Worm (Caenorhabditis elegans) whole organism, early embryonic: ENCODE results near the gene Y26E6A.2.

ENCODE experiments used
- B0310.2 ChIP-seq: sonication (generic microtip); optimal IDR thresholded peaks from 2 replicates; lab custom pipeline; 2016; ENCODE audit warnings: mild to moderate bottlenecking, missing genetic modification characterization, missing compliant biosample characterization
- F13C5.2 ChIP-seq: sonication (generic microtip); optimal IDR thresholded peaks from 2 replicates; lab custom pipeline; 2017; ENCODE audit warnings: mild to moderate bottlenecking, missing genetic modification characterization, inconsistent platforms, missing compliant biosample characterization
- aly-1 ChIP-seq: sonication (generic microtip); optimal IDR thresholded peaks from 2 replicates; lab custom pipeline; 2016; ENCODE audit warnings: missing genetic modification characterization, missing compliant biosample characterization
- ama-1 ChIP-seq: fragments of 150-350 bp; optimal IDR thresholded peaks from 2 replicates; lab custom pipeline; 2014
- ceh-13 ChIP-seq: fragments of 200-800 bp; sonication (Bioruptor generic); optimal IDR thresholded peaks from 2 replicates; lab custom pipeline; 2018; ENCODE audit warnings: mild to moderate bottlenecking, missing genetic modification characterization, missing compliant biosample characterization
- ceh-36 ChIP-seq: sonication (generic microtip); optimal IDR thresholded peaks from 2 replicates; lab custom pipeline; 2016; ENCODE audit warnings: missing genetic modification characterization, inconsistent platforms, missing compliant biosample characterization
- ets-7 ChIP-seq: sonication (generic microtip); optimal IDR thresholded peaks from 2 replicates; lab custom pipeline; 2016; ENCODE audit warnings: missing genotype, missing genetic modification characterization, missing compliant biosample characterization
- flt-1 ChIP-seq: fragments of 200-800 bp; sonication (Bioruptor generic); IDR thresholded peaks from 2 replicates; pipeline ENCODE4 v1.3.6; 2022; ENCODE audit warnings: missing genetic modification characterization, missing compliant biosample characterization
- hmbx-1 ChIP-seq: sonication (generic microtip); optimal IDR thresholded peaks from 2 replicates; lab custom pipeline; 2016; ENCODE audit warnings: mild to moderate bottlenecking, missing genetic modification characterization, missing compliant biosample characterization
- hmg-4 ChIP-seq: fragments of 200-800 bp; sonication (Bioruptor generic); optimal IDR thresholded peaks from 2 replicates; lab custom pipeline; 2018; ENCODE audit warnings: mild to moderate bottlenecking, missing genetic modification characterization, missing compliant biosample characterization
- hnd-1 ChIP-seq: sonication (generic microtip); optimal IDR thresholded peaks from 2 replicates; lab custom pipeline; 2016; ENCODE audit warnings: missing genetic modification characterization, missing compliant biosample characterization
- pes-1 ChIP-seq: fragments of 200-800 bp; sonication (Bioruptor generic); IDR thresholded peaks from 2 replicates; pipeline ENCODE4 v1.3.6; 2022; ENCODE audit warnings: missing genetic modification reagents, missing genetic modification characterization, missing compliant biosample characterization
- scrt-1 ChIP-seq: fragments of 200-800 bp; sonication (Bioruptor generic); IDR thresholded peaks from 2 replicates; pipeline ENCODE4 v1.3.6; 2022; ENCODE audit warnings: missing genetic modification characterization, missing compliant biosample characterization
- sea-1 ChIP-seq: fragments of 200-800 bp; sonication (Bioruptor generic); conservative IDR thresholded peaks from 2 replicates; pipeline ENCODE4 v1.3.6; 2022; ENCODE audit warnings: missing genetic modification characterization, missing compliant biosample characterization
- tbx-11 ChIP-seq: fragments of 200-800 bp; sonication (Bioruptor generic); IDR thresholded peaks from 2 replicates; pipeline ENCODE4 v1.3.6; 2022; ENCODE audit warnings: missing genetic modification characterization, missing compliant biosample characterization
- tbx-37 ChIP-seq: fragments of 200-800 bp; sonication (Bioruptor generic); conservative IDR thresholded peaks from 2 replicates; pipeline ENCODE4 v1.3.6; 2022; ENCODE audit warnings: missing genetic modification reagents, missing genetic modification characterization, missing compliant biosample characterization
- tra-4 ChIP-seq: sonication (generic microtip); optimal IDR thresholded peaks from 2 replicates; lab custom pipeline; 2017; ENCODE audit warnings: missing genetic modification characterization, missing compliant biosample characterization

The Y26E6A.2 gene

ce11 chrX:13914289-13914688, at the start of gene Y26E6A.2:
Gene Y26E6A.2 (minus strand): TSS chrX:13914389.
- TF ChIP-seq scrt-1 (GFP tag; lab: Robert Waterston, UW) (no peak), tbx-37 (GFP tag; lab: Robert Waterston, UW) (no peak), tbx-11 (GFP tag; lab: Robert Waterston, UW) (no peak), hmbx-1 (tag; lab: Kevin White, UChicago) (no peak), ceh-13 (no peak), ama-1 (lab: Kevin White, UChicago) (no peak), B0310.2 (no peak), F13C5.2 (no peak), ets-7 (tag; lab: Kevin White, UChicago) (no peak), flt-1 (no peak), ceh-36 (no peak), sea-1 (no peak), aly-1 (tag; lab: Kevin White, UChicago) (no peak), hmg-4 (no peak), pes-1 (no peak)

DNA sequence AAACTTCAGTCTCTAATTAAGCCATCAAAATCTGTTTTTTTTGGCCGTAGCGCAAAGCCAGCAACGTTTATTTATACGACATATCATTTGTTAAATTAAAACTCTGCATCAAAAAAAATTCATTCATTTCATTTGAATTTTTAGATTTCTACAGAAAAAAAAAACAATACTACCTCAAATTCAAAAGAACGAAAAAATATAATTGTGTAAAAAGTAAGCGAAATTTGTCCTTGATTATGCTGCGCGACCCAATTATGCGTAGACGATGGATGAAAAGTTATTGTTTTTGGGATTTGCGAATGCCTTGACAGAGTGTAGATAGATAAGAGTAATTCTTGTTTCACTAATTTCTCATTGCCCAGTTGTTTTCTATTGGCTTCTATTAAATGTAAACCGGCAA, 49.0 kb upstream of the Y26E6A.2 start, which contains the start of gene F48F7.3:
Gene F48F7.3, plus strand, starts transcription at position 301 of the 400 bp plus-strand sequence.
- no peak for TF ChIP-seq hmbx-1 (tag; lab: Kevin White, UChicago)
- no peak for TF ChIP-seq aly-1 (tag; lab: Kevin White, UChicago)
- TF ChIP-seq scrt-1 (GFP tag; lab: Robert Waterston, UW) = no peak
- no peak for TF ChIP-seq tbx-11 (GFP tag; lab: Robert Waterston, UW)
- TF ChIP-seq tra-4 = no peak
- TF ChIP-seq pes-1 = no peak
- no peak for TF ChIP-seq hmg-4
- TF ChIP-seq ets-7 (tag; lab: Kevin White, UChicago) = no peak
- no peak for TF ChIP-seq F13C5.2
- TF ChIP-seq flt-1 = no peak
- TF ChIP-seq sea-1 = no peak
- no peak for TF ChIP-seq hnd-1 (tag; lab: Kevin White, UChicago)
- TF ChIP-seq ceh-36 = no peak
- no peak for TF ChIP-seq ama-1 (lab: Kevin White, UChicago)
- TF ChIP-seq tbx-37 (GFP tag; lab: Robert Waterston, UW) = no peak

DNA sequence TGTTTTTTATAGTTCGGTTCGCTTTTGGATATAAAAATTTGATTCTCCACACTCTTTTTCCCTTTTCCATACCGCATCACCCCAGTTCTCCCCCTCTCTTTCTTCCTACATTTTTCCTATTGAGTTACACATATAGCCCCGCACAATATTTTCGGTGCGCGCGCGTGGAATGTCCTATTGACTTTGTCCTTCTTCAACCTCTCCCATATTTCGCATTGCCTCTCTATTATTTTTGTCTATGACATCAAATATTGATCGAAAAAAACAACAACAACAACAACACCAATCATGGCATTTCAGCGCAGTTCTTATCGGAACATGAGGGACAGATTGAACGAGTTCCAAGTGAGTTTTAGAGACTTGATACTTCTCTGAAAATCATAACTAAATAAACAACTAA, 45.7 kb upstream of the Y26E6A.2 start, which contains the start of gene syx-2:
Gene syx-2, plus strand, starts transcription at position 301 of the 400 bp plus-strand sequence.
- TF ChIP-seq ama-1 (lab: Kevin White, UChicago) (no peak), tra-4 (no peak), scrt-1 (GFP tag; lab: Robert Waterston, UW) (no peak), sea-1 (no peak), B0310.2 (no peak), pes-1 (no peak), hnd-1 (tag; lab: Kevin White, UChicago) (no peak), tbx-37 (GFP tag; lab: Robert Waterston, UW) (no peak), hmbx-1 (tag; lab: Kevin White, UChicago) (no peak), hmg-4 (no peak), flt-1 (no peak), ceh-13 (no peak), ets-7 (tag; lab: Kevin White, UChicago) (no peak), F13C5.2 (no peak), tbx-11 (GFP tag; lab: Robert Waterston, UW) (no peak), ceh-36 (no peak), aly-1 (tag; lab: Kevin White, UChicago) (no peak)

- no peak for TF ChIP-seq tbx-37 (GFP tag; lab: Robert Waterston, UW)
- no peak for TF ChIP-seq hmg-4
- TF ChIP-seq B0310.2 = no peak
- no peak for TF ChIP-seq ceh-36
- no peak for TF ChIP-seq scrt-1 (GFP tag; lab: Robert Waterston, UW)
- TF ChIP-seq hmbx-1 (tag; lab: Kevin White, UChicago) = no peak
- no peak for TF ChIP-seq hnd-1 (tag; lab: Kevin White, UChicago)
- TF ChIP-seq flt-1 = no peak
- TF ChIP-seq F13C5.2 = no peak
- no peak for TF ChIP-seq ets-7 (tag; lab: Kevin White, UChicago)
- no peak for TF ChIP-seq aly-1 (tag; lab: Kevin White, UChicago)
- TF ChIP-seq tbx-11 (GFP tag; lab: Robert Waterston, UW) = no peak
- no peak for TF ChIP-seq pes-1
- no peak for TF ChIP-seq sea-1
- no peak for TF ChIP-seq ceh-13
- TF ChIP-seq ama-1 (lab: Kevin White, UChicago) = no peak
- no peak for TF ChIP-seq tra-4
Observed at ce11 chrX:13959383-13959782, 45.2 kb upstream of the Y26E6A.2 start.

DNA sequence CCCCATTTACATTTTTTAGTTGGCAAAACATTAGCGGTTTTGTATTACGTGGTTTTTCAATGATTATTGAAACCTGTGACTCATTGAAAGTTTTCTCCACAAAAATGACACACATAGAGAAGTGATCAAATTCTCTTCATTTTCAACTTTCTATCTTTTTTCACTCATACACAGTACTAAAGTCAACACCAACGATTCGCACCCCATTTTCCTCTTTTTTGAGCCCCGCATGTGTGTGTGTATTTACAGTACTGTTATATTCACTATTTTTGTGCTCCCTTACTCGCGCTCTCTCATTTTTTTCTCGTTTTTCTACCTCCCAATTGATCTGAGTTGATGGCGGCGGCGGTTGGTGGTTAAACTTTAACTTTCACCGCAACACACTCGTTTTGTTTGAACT, 44.3 kb upstream of the Y26E6A.2 start:
- TF ChIP-seq hmbx-1 (tag; lab: Kevin White, UChicago) = no peak
- no peak for TF ChIP-seq tbx-11 (GFP tag; lab: Robert Waterston, UW)
- no peak for TF ChIP-seq hmg-4
- TF ChIP-seq pes-1 = no peak
- TF ChIP-seq tbx-37 (GFP tag; lab: Robert Waterston, UW) = no peak
- TF ChIP-seq ama-1 (lab: Kevin White, UChicago) = no peak
- TF ChIP-seq flt-1 = no peak
- no peak for TF ChIP-seq ets-7 (tag; lab: Kevin White, UChicago)
- TF ChIP-seq aly-1 (tag; lab: Kevin White, UChicago) = no peak
- no peak for TF ChIP-seq sea-1
- TF ChIP-seq B0310.2 = no peak
- TF ChIP-seq ceh-36 = no peak

DNA sequence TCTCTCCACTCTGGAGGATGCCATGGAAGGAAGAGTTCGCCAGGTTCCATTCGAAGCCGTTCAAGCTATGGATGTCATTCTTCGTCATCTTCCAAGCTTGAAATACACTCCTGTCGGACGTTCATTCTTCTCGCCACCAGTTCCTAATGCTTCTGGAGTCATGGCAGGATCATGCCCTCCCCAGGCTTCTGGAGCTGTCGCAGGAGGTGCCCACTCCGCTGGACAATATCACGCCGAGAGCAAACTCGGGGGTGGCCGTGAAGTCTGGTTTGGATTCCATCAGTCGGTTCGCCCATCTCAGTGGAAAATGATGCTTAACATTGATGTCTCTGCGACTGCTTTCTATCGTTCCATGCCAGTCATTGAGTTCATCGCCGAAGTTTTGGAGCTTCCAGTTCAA, 38.2 kb upstream of the Y26E6A.2 start:
- no peak for TF ChIP-seq ceh-36
- TF ChIP-seq ama-1 (lab: Kevin White, UChicago) = no peak
- TF ChIP-seq B0310.2 = no peak
- TF ChIP-seq hnd-1 (tag; lab: Kevin White, UChicago) = no peak
- no peak for TF ChIP-seq aly-1 (tag; lab: Kevin White, UChicago)
- no peak for TF ChIP-seq hmg-4
- no peak for TF ChIP-seq pes-1
- no peak for TF ChIP-seq sea-1
- no peak for TF ChIP-seq ceh-13
- TF ChIP-seq hmbx-1 (tag; lab: Kevin White, UChicago) = no peak
- TF ChIP-seq F13C5.2 = no peak
- TF ChIP-seq scrt-1 (GFP tag; lab: Robert Waterston, UW) = no peak
- TF ChIP-seq tra-4 = no peak

ce11 chrX:13950620-13951152, 36.5 kb upstream of the Y26E6A.2 start:
- TF ChIP-seq ama-1 (lab: Kevin White, UChicago) (no peak), scrt-1 (GFP tag; lab: Robert Waterston, UW) (0 out of 2 replicates have a peak, but pooled peaks have one; percentile 30), ceh-36 (no peak), F13C5.2 (peak; percentile 38), hmg-4 (peak; percentile 81), aly-1 (tag; lab: Kevin White, UChicago) (peak; percentile 44), B0310.2 (peak; percentile 40)
